Fruit fly (Drosophila melanogaster) whole organism, pupa: Measurements from ENCODE around the gene Ufsp2.

Experiments used
- CG17806 ChIP-seq: fragments of 200-800 bp; sonication (Bioruptor generic); optimal IDR thresholded peaks from 2 replicates; lab custom pipeline; 2018; ENCODE audit warnings: missing biosample characterization, mild to moderate bottlenecking, missing genetic modification characterization, moderate library complexity
- Ets98B ChIP-seq: fragments of 200-800 bp; sonication (Bioruptor generic); IDR thresholded peaks from 2 replicates; pipeline ENCODE4 v1.3.6; 2022; ENCODE audit warnings: missing biosample characterization, missing genetic modification characterization

DNA sequence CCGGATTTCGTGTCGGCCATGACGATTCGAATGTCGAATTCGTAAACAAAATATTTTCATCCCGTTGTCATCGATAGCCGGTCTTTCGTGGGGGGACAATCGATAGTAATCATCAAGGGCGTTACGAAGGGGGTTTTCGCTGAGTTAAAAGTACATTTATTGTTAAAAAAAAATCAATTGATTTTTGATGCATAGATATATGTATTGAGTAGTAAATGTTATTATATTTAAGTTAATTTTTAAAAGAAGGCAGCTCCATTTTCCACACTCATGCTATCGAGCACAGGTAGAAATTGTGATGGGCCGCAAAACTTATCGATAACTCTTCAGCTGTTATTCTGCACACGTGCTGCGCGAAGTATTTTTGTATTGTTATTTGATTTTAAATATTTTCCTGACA, 4.1 kb downstream of the Ufsp2 start, which contains the start of the genes mrn and CG12301:
- TF ChIP-seq Ets98B (GFP tag; lab: Robert Waterston, UW) (peak; percentile 97), CG17806 (peak; percentile 49)
